Fruit fly (Drosophila melanogaster) whole organism, adult: ENCODE results near the gene Irbp.

Experiments used
- CG11617 ChIP-seq: fragments of 200-800 bp; sonication (Bioruptor generic); optimal IDR thresholded peaks from 2 replicates; lab custom pipeline; 2017; ENCODE audit warnings: mild to moderate bottlenecking, missing biosample characterization, missing genetic modification reagents, missing genetic modification characterization
- CG12768 ChIP-seq: fragments of 200-800 bp; sonication (Bioruptor generic); optimal IDR thresholded peaks from 2 replicates; lab custom pipeline; 2017; ENCODE audit warnings: missing biosample characterization, missing genetic modification characterization, mild to moderate bottlenecking, moderate library complexity, missing genetic modification reagents
- CG14711 ChIP-seq: fragments of 200-800 bp; sonication (Bioruptor generic); optimal IDR thresholded peaks from 2 replicates; lab custom pipeline; 2018; ENCODE audit warnings: missing biosample characterization, mild to moderate bottlenecking, missing genetic modification characterization, moderate library complexity
- CG1620 ChIP-seq: fragments of 200-800 bp; sonication (Bioruptor generic); optimal IDR thresholded peaks from 2 replicates; lab custom pipeline; 2016; ENCODE audit warnings: missing biosample characterization, missing genetic modification characterization
- CG33017 ChIP-seq: fragments of 200-800 bp; sonication (Bioruptor generic); optimal IDR thresholded peaks from 2 replicates; lab custom pipeline; 2018; ENCODE audit warnings: missing biosample characterization, mild to moderate bottlenecking, missing genetic modification characterization, moderate library complexity
- CG5204 ChIP-seq: fragments of 200-800 bp; sonication (Bioruptor generic); optimal IDR thresholded peaks from 2 replicates; lab custom pipeline; 2016; ENCODE audit warnings: missing biosample characterization, missing genetic modification characterization
- CG7045 ChIP-seq: fragments of 200-800 bp; sonication (Bioruptor generic); optimal IDR thresholded peaks from 2 replicates; lab custom pipeline; 2017; ENCODE audit warnings: missing biosample characterization, mild to moderate bottlenecking, missing genetic modification characterization
- CG7101 ChIP-seq: fragments of 200-800 bp; sonication (Bioruptor generic); optimal IDR thresholded peaks from 2 replicates; lab custom pipeline; 2018; ENCODE audit warnings: missing biosample characterization, mild to moderate bottlenecking, missing genetic modification characterization, moderate library complexity
- Clk ChIP-seq: fragments of 200-800 bp; sonication (Bioruptor generic); optimal IDR thresholded peaks from 2 replicates; lab custom pipeline; 2017; ENCODE audit warnings: missing biosample characterization, missing genetic modification characterization
- Crg-1 ChIP-seq: fragments of 200-800 bp; sonication (Bioruptor generic); optimal IDR thresholded peaks from 2 replicates; lab custom pipeline; 2016; ENCODE audit warnings: missing biosample characterization, missing genetic modification characterization
- Hr96 ChIP-seq: fragments of 200-800 bp; sonication (Bioruptor generic); optimal IDR thresholded peaks from 2 replicates; lab custom pipeline; 2016; ENCODE audit warnings: missing biosample characterization, missing genetic modification characterization
- Mnt ChIP-seq: fragments of 200-800 bp; sonication (Bioruptor generic); optimal IDR thresholded peaks from 2 replicates; lab custom pipeline; 2016; ENCODE audit warnings: missing biosample characterization, mild to moderate bottlenecking, missing genetic modification characterization
- bab1 ChIP-seq: fragments of 200-800 bp; sonication (Bioruptor generic); optimal IDR thresholded peaks from 3 replicates; lab custom pipeline; 2019; ENCODE audit warnings: missing biosample characterization, mild to moderate bottlenecking, missing genetic modification characterization, moderate library complexity
- cic ChIP-seq: fragments of 200-800 bp; sonication (Bioruptor generic); optimal IDR thresholded peaks from 2 replicates; lab custom pipeline; 2017; ENCODE audit warnings: missing biosample characterization, mild to moderate bottlenecking, missing genetic modification characterization, moderate library complexity
- cnc ChIP-seq, 2 experiments: fragments of >200 bp; optimal IDR thresholded peaks; 2 replicates each; lab custom pipeline; 2017
- kay ChIP-seq: fragments of 200-800 bp; sonication (Bioruptor generic); peaks from one replicate; lab custom pipeline; 2016; ENCODE audit warnings: missing biosample characterization, missing genetic modification characterization, borderline replicate concordance
- ovo ChIP-seq: fragments of 200-800 bp; sonication (Bioruptor generic); optimal IDR thresholded peaks from 2 replicates; lab custom pipeline; 2016; ENCODE audit warnings: missing biosample characterization, missing genetic modification characterization
- pad ChIP-seq: fragments of 200-800 bp; sonication (Bioruptor generic); optimal IDR thresholded peaks from 3 replicates; lab custom pipeline; 2017; ENCODE audit warnings: missing biosample characterization, missing genetic modification characterization, mild to moderate bottlenecking, moderate library complexity, missing genetic modification reagents
- tj ChIP-seq: fragments of 200-800 bp; sonication (Bioruptor generic); optimal IDR thresholded peaks from 3 replicates; lab custom pipeline; 2017; ENCODE audit warnings: missing biosample characterization, mild to moderate bottlenecking, missing genetic modification characterization, moderate library complexity
- toe ChIP-seq: fragments of 200-800 bp; sonication (Bioruptor generic); optimal IDR thresholded peaks from 2 replicates; lab custom pipeline; 2016; ENCODE audit warnings: missing biosample characterization, missing genetic modification characterization

Gene Irbp

DNA sequence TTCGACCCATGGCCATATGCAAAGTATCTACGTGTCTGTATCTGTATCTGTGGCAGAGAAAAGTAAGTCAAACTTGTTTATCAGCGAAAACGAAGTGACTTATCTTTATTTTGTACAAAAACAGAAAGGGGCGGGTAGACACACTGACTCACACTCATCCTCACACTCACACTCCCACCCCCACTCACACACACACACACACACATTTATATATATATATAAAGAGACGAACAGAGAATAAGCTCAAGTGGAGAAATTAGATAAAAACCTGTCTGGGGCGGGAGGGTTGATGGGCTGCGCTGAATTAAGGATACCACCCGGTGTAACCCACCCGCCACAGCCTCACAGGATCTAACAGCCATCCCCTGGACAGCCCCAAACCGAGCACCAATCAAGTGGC, 39.0 kb upstream of the Irbp start:
- TF ChIP-seq CG7101 (tag; lab: Kevin White, UChicago) (no peak), Clk (GFP tag; lab: Kevin White, UChicago) (no peak), Mnt (GFP tag; lab: Kevin White, UChicago) (no peak), CG7045 (no peak), Crg-1 (no peak), tj (no peak), Hr96 (GFP tag; lab: Kevin White, UChicago) (no peak), cnc (optimal IDR thresholded peaks at IDR 0.05; lab: Kevin White, UChicago) (no peak), CG11617 (no peak), toe (GFP tag; lab: Kevin White, UChicago) (no peak), cic (GFP tag; lab: Kevin White, UChicago) (no peak), kay (GFP tag; lab: Kevin White, UChicago) (no peak), ovo (GFP tag; lab: Kevin White, UChicago) (no peak), pad (GFP tag; lab: Kevin White, UChicago) (no peak), CG12768 (GFP tag; lab: Kevin White, UChicago) (no peak), CG5204 (GFP tag; lab: Kevin White, UChicago) (no peak), bab1 (GFP tag; lab: Kevin White, UChicago) (no peak), CG33017 (tag; lab: Kevin White, UChicago) (no peak), CG14711 (tag; lab: Kevin White, UChicago) (no peak), CG1620 (GFP tag; lab: Kevin White, UChicago) (no peak)

DNA sequence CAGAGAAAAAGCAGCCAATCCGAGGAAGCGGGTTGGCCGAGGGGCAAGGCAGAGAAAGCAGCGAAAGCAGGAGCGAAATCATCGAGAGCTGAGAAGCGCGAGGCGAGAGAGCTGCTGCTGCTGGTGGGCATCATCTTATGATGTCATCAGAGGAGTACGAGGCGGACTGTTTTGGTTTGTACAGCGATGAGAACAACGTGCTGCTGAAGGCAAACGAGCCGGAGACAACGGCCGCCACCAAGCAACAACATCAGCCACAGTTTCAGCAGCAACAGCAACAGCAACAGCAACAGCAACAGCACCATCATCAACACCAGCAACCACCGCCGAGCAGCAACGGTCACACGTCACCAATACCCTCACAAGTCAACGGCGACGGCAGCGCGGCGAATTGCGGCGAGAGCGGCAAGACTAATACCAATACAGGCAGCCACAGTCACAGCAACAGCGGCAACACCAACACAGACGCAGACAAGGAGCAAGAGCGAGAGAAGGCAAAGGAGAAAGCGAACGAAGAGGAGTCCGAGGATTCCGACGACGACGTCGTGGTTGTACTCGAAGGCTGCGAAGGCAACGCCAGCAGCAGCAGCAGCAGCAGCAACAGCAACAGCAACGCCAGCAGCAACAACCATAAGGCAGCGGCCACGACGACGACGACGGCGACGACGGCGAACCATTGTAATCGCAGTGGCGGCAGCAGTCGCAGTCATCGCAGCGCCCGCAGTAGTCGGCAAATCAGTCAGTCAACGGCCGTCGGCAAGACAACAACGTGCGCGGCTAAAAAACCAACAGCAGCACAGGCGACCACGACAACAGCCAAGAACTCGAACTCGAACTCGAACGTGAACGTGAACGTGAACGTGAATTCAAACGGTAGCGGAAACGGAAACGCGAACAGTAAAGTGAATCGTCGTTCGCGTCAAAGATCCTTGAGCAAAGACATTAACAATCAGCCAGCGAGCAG, 37.5 kb upstream of the Irbp start:
- TF ChIP-seq pad (GFP tag; lab: Kevin White, UChicago), result peak; percentile 79
- TF ChIP-seq CG33017 (tag; lab: Kevin White, UChicago), result no peak
- no peak for TF ChIP-seq CG7045

DNA sequence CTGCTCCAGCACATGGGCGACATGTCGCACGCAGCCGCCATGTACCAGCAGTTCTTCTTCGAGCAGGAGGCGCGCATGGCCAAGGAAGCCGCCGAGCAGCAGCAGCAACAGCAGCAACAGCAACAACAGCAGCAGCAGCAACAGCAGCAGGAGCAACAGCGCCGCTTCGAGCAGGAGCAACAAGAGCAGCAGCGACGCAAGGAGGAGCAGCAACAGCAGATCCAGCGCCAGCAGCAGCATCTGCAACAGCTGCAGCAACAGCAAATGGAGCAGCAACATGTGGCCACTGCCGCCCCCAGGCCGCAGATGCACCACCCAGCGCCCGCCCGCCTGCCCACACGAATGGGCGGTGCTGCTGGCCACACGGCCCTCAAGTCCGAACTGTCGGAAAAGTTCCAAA, 34.7 kb upstream of the Irbp start:
- TF ChIP-seq CG5204 (GFP tag; lab: Kevin White, UChicago), result no peak
- TF ChIP-seq CG33017 (tag; lab: Kevin White, UChicago), result no peak
- TF ChIP-seq cic (GFP tag; lab: Kevin White, UChicago), result no peak
- TF ChIP-seq tj, result no peak
- TF ChIP-seq cnc (optimal IDR thresholded peaks at IDR 0.05; lab: Kevin White, UChicago), result no peak
- no peak for TF ChIP-seq Crg-1
- TF ChIP-seq CG7101 (tag; lab: Kevin White, UChicago), result no peak
- no peak for TF ChIP-seq pad (GFP tag; lab: Kevin White, UChicago)
- no peak for TF ChIP-seq toe (GFP tag; lab: Kevin White, UChicago)
- no peak for TF ChIP-seq bab1 (GFP tag; lab: Kevin White, UChicago)
- no peak for TF ChIP-seq CG1620 (GFP tag; lab: Kevin White, UChicago)
- TF ChIP-seq CG7045, result no peak
- TF ChIP-seq Clk (GFP tag; lab: Kevin White, UChicago), result no peak
- no peak for TF ChIP-seq kay (GFP tag; lab: Kevin White, UChicago)
- TF ChIP-seq CG12768 (GFP tag; lab: Kevin White, UChicago), result no peak
- no peak for TF ChIP-seq ovo (GFP tag; lab: Kevin White, UChicago)
- no peak for TF ChIP-seq CG11617
- no peak for TF ChIP-seq Mnt (GFP tag; lab: Kevin White, UChicago)

DNA sequence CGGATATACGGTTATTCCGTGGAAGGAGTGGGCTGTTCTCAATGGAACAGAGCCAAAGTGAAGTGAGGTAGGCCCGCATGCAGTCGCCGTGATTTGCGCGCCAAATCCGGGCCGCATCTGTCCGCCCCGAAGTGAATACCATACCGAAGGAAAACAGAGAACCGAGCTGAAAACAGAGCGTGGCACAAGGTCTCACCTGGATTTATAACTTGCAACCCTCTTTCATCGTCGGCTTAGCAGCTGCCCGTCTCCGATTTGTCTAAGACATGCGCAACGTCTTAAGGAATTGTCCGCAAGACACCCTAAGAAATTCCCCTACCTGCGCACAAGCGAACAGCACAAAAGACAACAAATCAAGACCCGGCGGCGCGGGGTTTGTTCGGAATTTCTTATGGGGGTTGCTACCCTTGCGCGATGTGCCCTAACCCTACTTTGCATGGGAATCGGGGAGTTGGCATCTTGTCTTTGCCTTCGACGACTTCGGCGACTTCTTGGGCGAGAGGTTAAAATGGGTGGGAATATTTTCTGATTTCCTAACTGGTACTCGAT, 31.2 kb upstream of the Irbp start:
- TF ChIP-seq CG7045, result no peak
- no peak for TF ChIP-seq CG1620 (GFP tag; lab: Kevin White, UChicago)
- no peak for TF ChIP-seq CG11617
- TF ChIP-seq bab1 (GFP tag; lab: Kevin White, UChicago), result no peak
- TF ChIP-seq Crg-1, result no peak
- no peak for TF ChIP-seq CG12768 (GFP tag; lab: Kevin White, UChicago)
- TF ChIP-seq CG33017 (tag; lab: Kevin White, UChicago), result no peak
- TF ChIP-seq kay (GFP tag; lab: Kevin White, UChicago), result no peak
- no peak for TF ChIP-seq Hr96 (GFP tag; lab: Kevin White, UChicago)
- no peak for TF ChIP-seq ovo (GFP tag; lab: Kevin White, UChicago)
- no peak for TF ChIP-seq Mnt (GFP tag; lab: Kevin White, UChicago)

DNA sequence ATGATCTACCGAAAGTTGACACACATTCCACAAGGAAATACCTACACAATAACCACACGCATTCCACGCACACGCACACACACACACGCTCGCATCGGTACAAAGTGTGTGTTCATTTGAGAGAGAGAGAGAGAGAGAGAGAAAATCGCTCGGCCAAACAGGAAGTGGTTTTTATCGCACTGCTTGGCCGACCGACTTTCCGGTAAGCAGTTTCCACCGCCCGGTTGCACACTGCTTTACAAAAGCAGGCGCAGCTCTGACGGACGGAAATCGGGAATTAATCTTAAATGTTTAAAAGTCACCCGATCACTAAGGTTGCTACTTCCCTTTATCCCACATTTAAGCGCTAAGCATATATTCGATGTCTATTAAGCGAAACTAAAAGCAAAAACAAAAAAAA, 17.0 kb upstream of the Irbp start:
- no peak for TF ChIP-seq bab1 (GFP tag; lab: Kevin White, UChicago)
- no peak for TF ChIP-seq Mnt (GFP tag; lab: Kevin White, UChicago)
- no peak for TF ChIP-seq tj
- no peak for TF ChIP-seq CG5204 (GFP tag; lab: Kevin White, UChicago)
- no peak for TF ChIP-seq pad (GFP tag; lab: Kevin White, UChicago)
- no peak for TF ChIP-seq Crg-1
- TF ChIP-seq CG11617, result no peak
- no peak for TF ChIP-seq CG33017 (tag; lab: Kevin White, UChicago)
- TF ChIP-seq cnc (optimal IDR thresholded peaks at IDR 0.05; lab: Kevin White, UChicago), result no peak
- TF ChIP-seq kay (GFP tag; lab: Kevin White, UChicago), result no peak
- no peak for TF ChIP-seq CG7101 (tag; lab: Kevin White, UChicago)

DNA sequence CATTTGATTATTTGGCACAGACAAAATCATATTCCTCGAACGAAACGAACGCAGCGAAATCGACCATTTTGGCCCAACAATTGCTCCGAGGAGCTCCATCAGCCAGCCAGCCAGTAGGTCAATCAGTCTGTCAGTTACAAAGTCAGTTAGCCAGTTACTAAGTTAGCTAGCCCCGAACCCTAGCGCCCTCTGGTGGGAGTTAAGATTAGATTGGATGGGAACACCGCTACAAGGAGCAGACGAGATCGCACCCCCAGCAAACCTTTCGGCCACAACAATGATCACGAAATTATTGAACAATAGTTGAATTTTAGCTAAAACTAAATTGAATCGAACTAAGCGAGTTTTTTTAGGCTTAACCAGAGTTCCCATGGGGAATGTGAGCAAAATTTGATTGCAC, 16.0 kb upstream of the Irbp start:
- no peak for TF ChIP-seq pad (GFP tag; lab: Kevin White, UChicago)
- no peak for TF ChIP-seq toe (GFP tag; lab: Kevin White, UChicago)
- no peak for TF ChIP-seq CG5204 (GFP tag; lab: Kevin White, UChicago)
- no peak for TF ChIP-seq CG11617
- no peak for TF ChIP-seq Crg-1
- TF ChIP-seq cic (GFP tag; lab: Kevin White, UChicago), result no peak
- no peak for TF ChIP-seq kay (GFP tag; lab: Kevin White, UChicago)
- no peak for TF ChIP-seq Clk (GFP tag; lab: Kevin White, UChicago)
- no peak for TF ChIP-seq bab1 (GFP tag; lab: Kevin White, UChicago)
- TF ChIP-seq CG7045, result no peak
- no peak for TF ChIP-seq cnc (optimal IDR thresholded peaks at IDR 0.05; lab: Kevin White, UChicago)
- no peak for TF ChIP-seq CG7101 (tag; lab: Kevin White, UChicago)
